Fruit fly (Drosophila melanogaster) whole organism, wandering third instar larva: ENCODE results near the gene Yp1.
A peak's percentile ranks its signal among the peaks of the same experiment; 100 is the strongest.

Experiments used
- Abd-B ChIP-seq: fragments of >200 bp; optimal IDR thresholded peaks from 2 replicates; lab custom pipeline; 2017; ENCODE audit warnings: missing biosample characterization, missing genetic modification characterization
- CG32264 ChIP-seq: fragments of 200-800 bp; sonication (Bioruptor generic); optimal IDR thresholded peaks from 2 replicates; lab custom pipeline; 2016; ENCODE audit warnings: missing biosample characterization, missing genetic modification characterization
- CG9705 ChIP-seq: fragments of 200-800 bp; sonication (Bioruptor generic); optimal IDR thresholded peaks from 2 replicates; lab custom pipeline; 2018; ENCODE audit warnings: missing biosample characterization, mild to moderate bottlenecking, missing genetic modification characterization
- CrebA ChIP-seq: fragments of 200-800 bp; sonication (Bioruptor generic); optimal IDR thresholded peaks from 2 replicates; lab custom pipeline; 2016; ENCODE audit warnings: missing biosample characterization, mild to moderate bottlenecking, missing genetic modification characterization, borderline replicate concordance
- Dfd ChIP-seq: fragments of >200 bp; optimal IDR thresholded peaks from 2 replicates; lab custom pipeline; 2017; ENCODE audit warnings: missing biosample characterization, missing genetic modification characterization
- Dif ChIP-seq: fragments of 200-275, 200-300 bp; sonication (Bioruptor generic); optimal IDR thresholded peaks from 2 replicates; lab custom pipeline; 2018; ENCODE audit warnings: missing biosample characterization, missing genetic modification characterization; ENCODE audit not compliant: partially characterized antibody
- GATAd ChIP-seq: sonication (Bioruptor generic); optimal IDR thresholded peaks from 2 replicates; lab custom pipeline; 2016; ENCODE audit warnings: missing biosample characterization, missing genetic modification characterization
- HLH106 ChIP-seq: fragments of 200-800 bp; optimal IDR thresholded peaks from 3 replicates; lab custom pipeline; 2019; ENCODE audit warnings: missing biosample characterization, mild to moderate bottlenecking, missing genetic modification characterization, moderate library complexity
- Hnf4 ChIP-seq: fragments of 200-800 bp; sonication (Bioruptor generic); optimal IDR thresholded peaks from 2 replicates; lab custom pipeline; 2016; ENCODE audit warnings: missing biosample characterization, mild to moderate bottlenecking, missing genetic modification characterization
- Hr83 ChIP-seq: fragments of 200-300 bp; sonication (Bioruptor generic); optimal IDR thresholded peaks from 2 replicates; lab custom pipeline; 2016; ENCODE audit warnings: missing biosample characterization, mild to moderate bottlenecking, missing genetic modification characterization, moderate library complexity; ENCODE audit not compliant: poor library complexity, severe bottlenecking
- Jra ChIP-seq: sonication (Bioruptor generic); optimal IDR thresholded peaks from 2 replicates; lab custom pipeline; 2016; ENCODE audit warnings: missing biosample characterization, missing genetic modification characterization
- Myc ChIP-seq: fragments of >200 bp; optimal IDR thresholded peaks from 2 replicates; lab custom pipeline; 2017
- N ChIP-seq: fragments of >200 bp; optimal IDR thresholded peaks from 2 replicates; lab custom pipeline; 2018; ENCODE audit warnings: missing biosample characterization, missing external identifiers, missing genetic modification characterization
- OdsH ChIP-seq: fragments of 200-800 bp; sonication (Bioruptor generic); optimal IDR thresholded peaks from 2 replicates; lab custom pipeline; 2016; ENCODE audit warnings: missing biosample characterization, mild to moderate bottlenecking, missing genetic modification characterization
- Rel ChIP-seq, 2 experiments: fragments of 200-800 bp; sonication (Bioruptor generic) in 1 of 2; optimal IDR thresholded peaks; 2 replicates in 1 of 2; 3 replicates in 1 of 2; lab custom pipeline; 2016 to 2019; ENCODE audit warnings: mild to moderate bottlenecking in 2 of 2, missing biosample characterization in 2 of 2, missing genetic modification characterization in 2 of 2, moderate library complexity in 1 of 2
- Sp1 ChIP-seq: fragments of 200-800 bp; sonication (Bioruptor generic); optimal IDR thresholded peaks from 3 replicates; lab custom pipeline; 2019; ENCODE audit warnings: missing biosample characterization, mild to moderate bottlenecking, missing genetic modification characterization, moderate library complexity
- br ChIP-seq: fragments of 200-800 bp; sonication (Bioruptor generic); optimal IDR thresholded peaks from 2 replicates; lab custom pipeline; 2016; ENCODE audit warnings: missing biosample characterization, missing genetic modification characterization
- dl ChIP-seq, 2 experiments: fragments of 175-275, 200-275 bp in 1 of 2; fragments of 200-275 bp in 1 of 2; sonication (Bioruptor generic); optimal IDR thresholded peaks; lab custom pipeline; 2018; ENCODE audit warnings: mild to moderate bottlenecking in 2 of 2, missing biosample characterization in 2 of 2, missing genetic modification characterization in 2 of 2, moderate library complexity in 2 of 2; ENCODE audit not compliant: partially characterized antibody in 2 of 2, insufficient read depth in 1 of 2
- dmrt93B ChIP-seq: fragments of 200-800 bp; sonication (Bioruptor generic); optimal IDR thresholded peaks from 2 replicates; lab custom pipeline; 2018; ENCODE audit warnings: missing biosample characterization, mild to moderate bottlenecking, missing genetic modification characterization
- dsf ChIP-seq: sonication (Bioruptor generic); optimal IDR thresholded peaks from 2 replicates; lab custom pipeline; 2016; ENCODE audit warnings: missing biosample characterization, missing genetic modification characterization, borderline replicate concordance
- ey ChIP-seq: fragments of 200-800 bp; sonication (Bioruptor generic); optimal IDR thresholded peaks from 2 replicates; lab custom pipeline; 2016; ENCODE audit warnings: missing biosample characterization, missing genetic modification characterization
- foxo ChIP-seq, 2 experiments: fragments of 200-800 bp; sonication (Bioruptor generic); optimal IDR thresholded peaks; 2 replicates in 1 of 2; 3 replicates in 1 of 2; lab custom pipeline; 2016 to 2017; ENCODE audit warnings: missing biosample characterization in 2 of 2, missing genetic modification characterization in 2 of 2
- fru ChIP-seq: fragments of 200-800 bp; sonication (Bioruptor generic); optimal IDR thresholded peaks from 3 replicates; lab custom pipeline; 2016; ENCODE audit warnings: missing biosample characterization, mild to moderate bottlenecking, missing genetic modification characterization
- h ChIP-seq: fragments of 200-800 bp; sonication (Bioruptor generic); optimal IDR thresholded peaks from 3 replicates; lab custom pipeline; 2016; ENCODE audit warnings: missing biosample characterization, mild to moderate bottlenecking, missing genetic modification characterization
- jim ChIP-seq: fragments of 175-275, 200-325 bp; sonication (Bioruptor generic); optimal IDR thresholded peaks from 2 replicates; lab custom pipeline; 2016; ENCODE audit warnings: missing biosample characterization, mild to moderate bottlenecking, missing genetic modification characterization
- pan ChIP-seq: fragments of >200 bp; optimal IDR thresholded peaks from 2 replicates; lab custom pipeline; 2017
- psq ChIP-seq: fragments of 200-800 bp; sonication (Bioruptor generic); optimal IDR thresholded peaks from 3 replicates; lab custom pipeline; 2017; ENCODE audit warnings: missing biosample characterization, mild to moderate bottlenecking, missing genetic modification characterization, moderate library complexity
- rgr ChIP-seq: fragments of 200-800 bp; sonication (Bioruptor generic); optimal IDR thresholded peaks from 3 replicates; lab custom pipeline; 2016; ENCODE audit warnings: missing biosample characterization, mild to moderate bottlenecking, missing genetic modification characterization
- sage ChIP-seq: fragments of 200-800 bp; sonication (Bioruptor generic); optimal IDR thresholded peaks from 2 replicates; lab custom pipeline; 2016; ENCODE audit warnings: missing biosample characterization, mild to moderate bottlenecking, missing genetic modification characterization
- sv ChIP-seq: fragments of 200-800 bp; sonication (Bioruptor generic); optimal IDR thresholded peaks from 3 replicates; lab custom pipeline; 2016; ENCODE audit warnings: missing biosample characterization, missing genetic modification characterization
- tai ChIP-seq: sonication (Bioruptor generic); optimal IDR thresholded peaks from 2 replicates; lab custom pipeline; 2016; ENCODE audit warnings: missing biosample characterization, missing genetic modification characterization
- usp ChIP-seq: fragments of >200 bp; optimal IDR thresholded peaks from 2 replicates; lab custom pipeline; 2017; ENCODE audit warnings: missing biosample characterization, missing genetic modification characterization
- woc ChIP-seq: sonication (Bioruptor generic); optimal IDR thresholded peaks from 2 replicates; lab custom pipeline; 2016; ENCODE audit warnings: missing biosample characterization, mild to moderate bottlenecking, missing genetic modification characterization

The Yp1 gene

dm6 chrX:10086095-10086888 lies 32.7 kb downstream of the Yp1 start, which contains the start of the genes Naxe and RhoU (continued):
- TF ChIP-seq tai (GFP tag; lab: Kevin White, UChicago) (no peak), CrebA (GFP tag; lab: Kevin White, UChicago) (no peak), psq (GFP tag; lab: Kevin White, UChicago) (no peak), N (GFP tag; lab: Kevin White, UChicago) (no peak), woc (peak; percentile 64)

- peak; percentile 76 for TF ChIP-seq br
- peak; percentile 86 for TF ChIP-seq psq (GFP tag; lab: Kevin White, UChicago)
- peak; percentile 51 for TF ChIP-seq dmrt93B
- peak; percentile 88 for TF ChIP-seq fru
- peak; percentile 38 for TF ChIP-seq CG9705 (GFP tag; lab: Kevin White, UChicago)
- peak; percentile 79 for TF ChIP-seq Hnf4 (GFP tag; lab: Kevin White, UChicago)
- TF ChIP-seq pan, result no peak
- no peak for TF ChIP-seq GATAd (GFP tag; lab: Kevin White, UChicago)
- peak; percentile 38 for TF ChIP-seq Jra (GFP tag; lab: Kevin White, UChicago)
- TF ChIP-seq Dif, result peak; percentile 44
- peak; percentile 31 for TF ChIP-seq Rel (GFP tag; optimal IDR thresholded peaks at IDR 0.05; lab: Kevin White, UChicago)
- no peak for TF ChIP-seq Rel (tag; optimal IDR thresholded peaks at IDR 0.05; lab: Kevin White, UChicago)
- TF ChIP-seq h (GFP tag; lab: Kevin White, UChicago), result peak; percentile 89
- TF ChIP-seq CG32264 (GFP tag; lab: Kevin White, UChicago), result peak; percentile 48
- TF ChIP-seq Dfd (GFP tag; lab: Kevin White, UChicago), result no peak
- peak; percentile 83 for TF ChIP-seq woc
- no peak for TF ChIP-seq jim (GFP tag; lab: Kevin White, UChicago)
- TF ChIP-seq ey (GFP tag; lab: Kevin White, UChicago), result peak; percentile 81
- peak; percentile 85 for TF ChIP-seq rgr (GFP tag; lab: Kevin White, UChicago)
- TF ChIP-seq usp (GFP tag; lab: Kevin White, UChicago), result no peak
- peak; percentile 24 for TF ChIP-seq sage (GFP tag; lab: Kevin White, UChicago)
- TF ChIP-seq HLH106 (tag; lab: Kevin White, UChicago), result peak; percentile 69
- peak; percentile 48 for TF ChIP-seq sv (GFP tag; lab: Kevin White, UChicago)
- peak; percentile 82 for TF ChIP-seq OdsH
- TF ChIP-seq Sp1 (GFP tag; lab: Kevin White, UChicago), result peak; percentile 87
- no peak for TF ChIP-seq dl (GFP tag; optimal IDR thresholded peaks at IDR 0.05; lab: Kevin White, UChicago; ENCODE audit: insufficient read depth in 1 of 2, partially characterized antibody in 2 of 2)
- TF ChIP-seq foxo (GFP tag; optimal IDR thresholded peaks at IDR 0.05; lab: Kevin White, UChicago), result peak in 1 of 2 experiments; percentile 87
- no peak for TF ChIP-seq N (GFP tag; lab: Kevin White, UChicago)
Observed at dm6 chrX:10088023-10088913, 34.7 kb downstream of the Yp1 start.

dm6 chrX:10089188-10089587 lies 35.6 kb downstream of the Yp1 start:
- no peak for TF ChIP-seq Rel (GFP tag; optimal IDR thresholded peaks at IDR 0.05; lab: Kevin White, UChicago)
- TF ChIP-seq Rel (tag; optimal IDR thresholded peaks at IDR 0.05; lab: Kevin White, UChicago), result peak; percentile 19
- TF ChIP-seq br, result no peak

- no peak for TF ChIP-seq Myc (lab: Kevin White, UChicago)
- TF ChIP-seq fru, result no peak
- no peak for TF ChIP-seq Hr83 (GFP tag; lab: Kevin White, UChicago)
- no peak for TF ChIP-seq CG9705 (GFP tag; lab: Kevin White, UChicago)
- no peak for TF ChIP-seq sv (GFP tag; lab: Kevin White, UChicago)
- TF ChIP-seq dsf (GFP tag; lab: Kevin White, UChicago), result no peak
- TF ChIP-seq Rel (GFP tag; optimal IDR thresholded peaks at IDR 0.05; lab: Kevin White, UChicago), result no peak
- no peak for TF ChIP-seq Rel (tag; optimal IDR thresholded peaks at IDR 0.05; lab: Kevin White, UChicago)
- TF ChIP-seq br, result no peak
- TF ChIP-seq h (GFP tag; lab: Kevin White, UChicago), result no peak
- no peak for TF ChIP-seq woc
- TF ChIP-seq usp (GFP tag; lab: Kevin White, UChicago), result no peak
- TF ChIP-seq Abd-B (GFP tag; lab: Kevin White, UChicago), result no peak
- no peak for TF ChIP-seq tai (GFP tag; lab: Kevin White, UChicago)
- no peak for TF ChIP-seq jim (GFP tag; lab: Kevin White, UChicago)
- no peak for TF ChIP-seq pan
- TF ChIP-seq ey (GFP tag; lab: Kevin White, UChicago), result no peak
Observed at dm6 chrX:10092796-10093195, 39.2 kb downstream of the Yp1 start.
